ENCODE assay signal across 6 worm cellular contexts in genomic region chrX:13717053-13717671, ce11.
TF ChIP-seq lines count a peak whose summit lies in the region.

shc-3 (plus strand) TSS chrX:13717536.

TF ChIP-seq in whole organism, L1 larva, 84 proteins besides CTCF, POLR2A, EP300 and RAD21:
- TF ChIP-seq ceh-82 (tag; optimal IDR thresholded peaks at IDR 0.05; lab: Kevin White, UChicago) (no peak), ceh-63 (GFP tag; optimal IDR thresholded peaks at IDR 0.05; lab: Kevin White, UChicago) (no peak), unc-130 (tag; optimal IDR thresholded peaks at IDR 0.05; lab: Kevin White, UChicago) (no peak), F16B12.6 (tag; optimal IDR thresholded peaks at IDR 0.05; lab: Kevin White, UChicago) (no peak), nhr-237 (tag; optimal IDR thresholded peaks at IDR 0.05; lab: Kevin White, UChicago) (no peak), lsy-2 (tag; optimal IDR thresholded peaks at IDR 0.05; lab: Kevin White, UChicago) (no peak), elt-2 (tag; optimal IDR thresholded peaks at IDR 0.05; lab: Kevin White, UChicago) (peak; percentile 58), elt-3 (tag; optimal IDR thresholded peaks at IDR 0.05; lab: Kevin White, UChicago) (no peak)

TF ChIP-seq in whole organism, L2 larva, 48 proteins besides CTCF, POLR2A, EP300 and RAD21:
- TF ChIP-seq ama-1 (optimal IDR thresholded peaks at IDR 0.05; lab: Kevin White, UChicago) = no peak
- no peak for TF ChIP-seq unc-55 (GFP tag; optimal IDR thresholded peaks at IDR 0.05; lab: Kevin White, UChicago)
- no peak for TF ChIP-seq lin-11 (tag; optimal IDR thresholded peaks at IDR 0.05; lab: Kevin White, UChicago)
- no peak for TF ChIP-seq ztf-1 (GFP tag; conservative IDR thresholded peaks at IDR 0.05; lab: Robert Waterston, UW)
- no peak for TF ChIP-seq nhr-6 (tag; optimal IDR thresholded peaks at IDR 0.05; lab: Kevin White, UChicago)
- no peak for TF ChIP-seq peb-1 (tag; optimal IDR thresholded peaks at IDR 0.05; lab: Kevin White, UChicago)
- no peak for TF ChIP-seq F13H6.1 (tag; optimal IDR thresholded peaks at IDR 0.05; lab: Kevin White, UChicago)
- peak; percentile 20 for TF ChIP-seq fos-1 (tag; optimal IDR thresholded peaks at IDR 0.05; lab: Kevin White, UChicago)
- TF ChIP-seq nhr-129 (tag; optimal IDR thresholded peaks at IDR 0.05; lab: Kevin White, UChicago) = no peak

TF ChIP-seq in whole organism, L3 larva, 47 proteins besides CTCF, POLR2A, EP300 and RAD21:
- no peak for TF ChIP-seq mml-1 (tag; optimal IDR thresholded peaks at IDR 0.05; lab: Kevin White, UChicago)
- TF ChIP-seq nhr-237 (tag; optimal IDR thresholded peaks at IDR 0.05; lab: Kevin White, UChicago) = no peak
- no peak for TF ChIP-seq fos-1 (tag; optimal IDR thresholded peaks at IDR 0.05; lab: Kevin White, UChicago)
- TF ChIP-seq hmg-11 (tag; optimal IDR thresholded peaks at IDR 0.05; lab: Kevin White, UChicago) = no peak
- peak; percentile 19 for TF ChIP-seq elt-2 (tag; optimal IDR thresholded peaks at IDR 0.05; lab: Kevin White, UChicago)
- no peak for TF ChIP-seq snpc-4 (tag; optimal IDR thresholded peaks at IDR 0.05; lab: Kevin White, UChicago)
- peak; percentile 10 for TF ChIP-seq pha-4 (tag; optimal IDR thresholded peaks at IDR 0.05; lab: Kevin White, UChicago)
- peak; percentile 2 for TF ChIP-seq nfya-1 (tag; optimal IDR thresholded peaks at IDR 0.05; lab: Kevin White, UChicago; ENCODE audit: insufficient read depth)
- TF ChIP-seq nhr-25 (tag; optimal IDR thresholded peaks at IDR 0.05; lab: Kevin White, UChicago) = no peak
- TF ChIP-seq egl-27 (tag; optimal IDR thresholded peaks at IDR 0.05; lab: Kevin White, UChicago) = no peak

TF ChIP-seq in whole organism, L4 larva, 104 proteins besides CTCF, POLR2A, EP300 and RAD21 (continues in another document):
- TF ChIP-seq tra-1 (GFP tag; IDR thresholded peaks at IDR 0.05; lab: Robert Waterston, UW) = peak; percentile 56; the same call in 1 of the 2 replicates
- TF ChIP-seq ZK337.2 (GFP tag; IDR thresholded peaks at IDR 0.05; lab: Robert Waterston, UW) = no peak
- TF ChIP-seq dmd-6 (GFP tag; IDR thresholded peaks at IDR 0.05; lab: Robert Waterston, UW) = no peak
- no peak for TF ChIP-seq hmg-1.1 (GFP tag; IDR thresholded peaks at IDR 0.05; lab: Robert Waterston, UW)
- TF ChIP-seq unc-39 (tag; optimal IDR thresholded peaks at IDR 0.05; lab: Kevin White, UChicago) = no peak
- no peak for TF ChIP-seq daf-16 (GFP tag; optimal IDR thresholded peaks at IDR 0.05; lab: Kevin White, UChicago)
- TF ChIP-seq daf-16 (tag; optimal IDR thresholded peaks at IDR 0.05; lab: Kevin White, UChicago) = peak; percentile 65
- peak; percentile 51 for TF ChIP-seq nhr-28 (tag; optimal IDR thresholded peaks at IDR 0.05; lab: Kevin White, UChicago)
- TF ChIP-seq pqm-1 (tag; optimal IDR thresholded peaks at IDR 0.05; lab: Kevin White, UChicago) = no peak
- no peak for TF ChIP-seq lir-3 (tag; optimal IDR thresholded peaks at IDR 0.05; lab: Kevin White, UChicago)
- TF ChIP-seq ctbp-1 (GFP tag; IDR thresholded peaks at IDR 0.05; lab: Robert Waterston, UW) = 0 out of 2 replicates have a peak, but pooled peaks have one; percentile 8
- no peak for TF ChIP-seq mep-1 (tag; optimal IDR thresholded peaks at IDR 0.05; lab: Kevin White, UChicago)
- TF ChIP-seq nhr-77 (tag; optimal IDR thresholded peaks at IDR 0.05; lab: Kevin White, UChicago) = no peak
- TF ChIP-seq lsy-2 (tag; optimal IDR thresholded peaks at IDR 0.05; lab: Kevin White, UChicago) = no peak
- no peak for TF ChIP-seq skn-1 (tag; optimal IDR thresholded peaks at IDR 0.05; lab: Kevin White, UChicago)
- no peak for TF ChIP-seq dmd-9 (GFP tag; IDR thresholded peaks at IDR 0.05; lab: Robert Waterston, UW)
- TF ChIP-seq nhr-11 (tag; optimal IDR thresholded peaks at IDR 0.05; lab: Kevin White, UChicago) = no peak
- no peak for TF ChIP-seq lin-39 (tag; optimal IDR thresholded peaks at IDR 0.05; lab: Kevin White, UChicago)
- TF ChIP-seq snpc-4 (tag; optimal IDR thresholded peaks at IDR 0.05; lab: Kevin White, UChicago) = no peak
- no peak for TF ChIP-seq lin-29 (GFP tag; IDR thresholded peaks at IDR 0.05; lab: Robert Waterston, UW)
- no peak for TF ChIP-seq ceh-28 (tag; optimal IDR thresholded peaks at IDR 0.05; lab: Kevin White, UChicago)
- no peak for TF ChIP-seq nhr-237 (tag; optimal IDR thresholded peaks at IDR 0.05; lab: Kevin White, UChicago)
- TF ChIP-seq ceh-44 (GFP tag; IDR thresholded peaks at IDR 0.05; lab: Robert Waterston, UW) = 0 out of 2 replicates have a peak, but pooled peaks have one; percentile 23
- TF ChIP-seq F49E8.2 (tag; optimal IDR thresholded peaks at IDR 0.05; lab: Kevin White, UChicago; ENCODE audit: borderline replicate concordance) = no peak

TF ChIP-seq in whole organism, midembryonic, 9 proteins besides CTCF, POLR2A, EP300 and RAD21:
- TF ChIP-seq klf-2 (GFP tag; conservative IDR thresholded peaks at IDR 0.05; lab: Robert Waterston, UW) = no peak
- no peak for TF ChIP-seq flt-1 (GFP tag; IDR thresholded peaks at IDR 0.05; lab: Robert Waterston, UW)
- 0 out of 2 replicates have a peak, but pooled peaks have one; percentile 16 for TF ChIP-seq ztf-29 (GFP tag; IDR thresholded peaks at IDR 0.05; lab: Robert Waterston, UW)
- TF ChIP-seq tab-1 (GFP tag; IDR thresholded peaks at IDR 0.05; lab: Robert Waterston, UW) = no peak

TF ChIP-seq in whole organism, young adult, 124 proteins besides CTCF, POLR2A, EP300 and RAD21:
- TF ChIP-seq somi-1 (GFP tag; optimal IDR thresholded peaks at IDR 0.05; lab: Kevin White, UChicago) = no peak
- no peak for TF ChIP-seq ztf-6 (GFP tag; IDR thresholded peaks at IDR 0.05; lab: Robert Waterston, UW)
- TF ChIP-seq lag-1 (GFP tag; IDR thresholded peaks at IDR 0.05; lab: Robert Waterston, UW) = no peak
- no peak for TF ChIP-seq F37B4.10 (GFP tag; IDR thresholded peaks at IDR 0.05; lab: Robert Waterston, UW)
- TF ChIP-seq K11D2.4 (GFP tag; IDR thresholded peaks at IDR 0.05; lab: Robert Waterston, UW) = no peak
- TF ChIP-seq ztf-18 (tag; optimal IDR thresholded peaks at IDR 0.05; lab: Kevin White, UChicago) = peak; percentile 16
- peak; percentile 69 for TF ChIP-seq B0261.1 (tag; optimal IDR thresholded peaks at IDR 0.05; lab: Kevin White, UChicago)
- peak; percentile 41 for TF ChIP-seq die-1 (tag; optimal IDR thresholded peaks at IDR 0.05; lab: Kevin White, UChicago)
- no peak for TF ChIP-seq lin-54 (GFP tag; optimal IDR thresholded peaks at IDR 0.05; lab: Kevin White, UChicago)
- TF ChIP-seq ccch-3 (GFP tag; optimal IDR thresholded peaks at IDR 0.05; lab: Kevin White, UChicago) = no peak
- peak; percentile 33 for TF ChIP-seq ZK185.1 (tag; optimal IDR thresholded peaks at IDR 0.05; lab: Kevin White, UChicago; ENCODE audit: poor library complexity, severe bottlenecking)
- no peak for TF ChIP-seq snpc-4 (GFP tag; optimal IDR thresholded peaks at IDR 0.05; lab: Kevin White, UChicago)
- peak in 1 of 4 experiments; percentile 66 for TF ChIP-seq snpc-4 (tag; optimal IDR thresholded peaks at IDR 0.05; lab: Kevin White, UChicago)
- TF ChIP-seq hmg-20 (GFP tag; IDR thresholded peaks at IDR 0.05; lab: Robert Waterston, UW) = no peak
- no peak for TF ChIP-seq attf-6 (GFP tag; IDR thresholded peaks at IDR 0.05; lab: Robert Waterston, UW)
- no peak for TF ChIP-seq bed-1 (GFP tag; IDR thresholded peaks at IDR 0.05; lab: Robert Waterston, UW)
- no peak for TF ChIP-seq F49E8.2 (tag; optimal IDR thresholded peaks at IDR 0.05; lab: Kevin White, UChicago; ENCODE audit: insufficient read depth)
- TF ChIP-seq snpc-3.4 (tag; optimal IDR thresholded peaks at IDR 0.05; lab: Kevin White, UChicago) = peak; percentile 49
- TF ChIP-seq lin-26 (GFP tag; IDR thresholded peaks at IDR 0.05; lab: Robert Waterston, UW) = peak; percentile 73
- no peak for TF ChIP-seq ztf-26 (tag; optimal IDR thresholded peaks at IDR 0.05; lab: Kevin White, UChicago)
- no peak for TF ChIP-seq C17E4.6 (GFP tag; IDR thresholded peaks at IDR 0.05; lab: Robert Waterston, UW)
- 0 out of 2 replicates have a peak, but pooled peaks have one; percentile 31 for TF ChIP-seq ztf-25 (GFP tag; IDR thresholded peaks at IDR 0.05; lab: Robert Waterston, UW)
- TF ChIP-seq pbrm-1 (GFP tag; IDR thresholded peaks at IDR 0.05; lab: Robert Waterston, UW) = 0 out of 2 replicates have a peak, but pooled peaks have one; percentile 9
- TF ChIP-seq Y95B8A.8 (GFP tag; IDR thresholded peaks at IDR 0.05; lab: Robert Waterston, UW) = no peak; the same call in 1 of the 2 replicates
- TF ChIP-seq nfya-1 (tag; optimal IDR thresholded peaks at IDR 0.05; lab: Kevin White, UChicago; ENCODE audit: borderline replicate concordance, insufficient read depth) = no peak
- peak; percentile 4 for TF ChIP-seq nhr-80 (tag; optimal IDR thresholded peaks at IDR 0.05; lab: Kevin White, UChicago)
- no peak for TF ChIP-seq tlf-1 (GFP tag; optimal IDR thresholded peaks at IDR 0.05; lab: Kevin White, UChicago)
- TF ChIP-seq D2030.7 (GFP tag; IDR thresholded peaks at IDR 0.05; lab: Robert Waterston, UW) = peak; percentile 54
- TF ChIP-seq rpc-1 (optimal IDR thresholded peaks at IDR 0.05; lab: Kevin White, UChicago) = peak; percentile 74
- peak; percentile 86 for TF ChIP-seq rpc-1 (tag; optimal IDR thresholded peaks at IDR 0.05; lab: Kevin White, UChicago)
- no peak for TF ChIP-seq ztf-28 (GFP tag; IDR thresholded peaks at IDR 0.05; lab: Robert Waterston, UW)
- no peak for TF ChIP-seq C06A6.2 (GFP tag; conservative IDR thresholded peaks at IDR 0.05; lab: Robert Waterston, UW)
- TF ChIP-seq repo-1 (tag; optimal IDR thresholded peaks at IDR 0.05; lab: Kevin White, UChicago) = no peak
- no peak for TF ChIP-seq hsf-1 (GFP tag; IDR thresholded peaks at IDR 0.05; lab: Robert Waterston, UW)
- no peak for TF ChIP-seq zim-3 (tag; optimal IDR thresholded peaks at IDR 0.05; lab: Kevin White, UChicago)
- TF ChIP-seq tbp1 (GFP tag; optimal IDR thresholded peaks at IDR 0.05; lab: Kevin White, UChicago) = peak; percentile 92
- no peak for TF ChIP-seq B0019.2 (GFP tag; conservative IDR thresholded peaks at IDR 0.05; lab: Robert Waterston, UW)
